Worm (Caenorhabditis elegans): ENCODE results near the gene gcsh-1.

Gene gcsh-1

DNA sequence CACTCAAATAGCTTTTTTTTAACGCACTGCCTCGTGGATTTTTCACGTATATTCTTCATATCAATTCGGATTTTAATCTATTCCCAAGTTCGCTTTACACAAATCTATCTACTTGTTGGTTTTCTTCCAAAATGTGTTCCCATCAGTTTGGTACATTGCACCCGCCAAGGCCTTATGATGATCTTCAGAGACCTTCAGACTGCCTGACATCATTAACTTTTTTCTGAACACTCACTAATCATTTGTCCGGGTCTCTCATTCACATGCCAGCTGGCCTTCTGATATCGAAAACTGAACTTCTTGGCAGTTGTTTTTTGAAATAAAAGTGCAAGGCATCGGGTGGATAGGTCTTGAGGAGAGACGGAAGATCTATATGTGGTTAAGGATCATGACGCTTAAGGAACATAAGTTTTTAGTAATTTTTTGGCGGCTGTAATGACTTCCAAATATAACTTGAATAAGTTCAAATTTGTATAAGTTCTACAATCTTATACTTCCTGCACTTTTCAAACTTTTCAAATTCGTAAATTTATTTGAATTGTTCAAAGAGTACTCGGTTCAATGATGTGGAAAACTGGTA is 15.0 kb downstream of the gcsh-1 start:
- TF ChIP-seq hmg-4 (GFP tag; optimal IDR thresholded peaks at IDR 0.05), result no peak
- TF ChIP-seq sea-1 (GFP tag; conservative IDR thresholded peaks at IDR 0.05), result no peak
- no peak for TF ChIP-seq tbx-37 (GFP tag; conservative IDR thresholded peaks at IDR 0.05)

DNA sequence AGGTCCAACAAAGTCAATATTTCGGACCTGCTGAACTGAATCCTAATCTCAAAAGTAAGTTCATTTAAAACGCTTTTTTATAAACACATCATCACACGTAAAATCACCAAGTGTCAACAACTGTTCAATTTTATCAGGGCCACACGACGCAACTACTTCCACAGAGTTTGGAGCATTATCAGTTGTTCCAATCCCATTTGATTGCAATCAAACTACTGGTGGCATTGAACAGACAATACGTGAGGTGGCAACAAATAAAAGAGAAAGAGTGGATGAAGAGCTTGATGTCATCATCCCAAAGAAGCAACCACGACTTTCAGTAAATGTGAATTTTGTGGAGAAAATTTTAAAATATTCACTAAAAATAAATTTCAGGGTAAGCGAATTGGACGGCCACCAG is 18.3 kb downstream of the gcsh-1 start:
- no peak for TF ChIP-seq B0310.2 (tag; optimal IDR thresholded peaks at IDR 0.05)
- TF ChIP-seq pes-1 (GFP tag; IDR thresholded peaks at IDR 0.05), result no peak
- TF ChIP-seq sea-1 (GFP tag; conservative IDR thresholded peaks at IDR 0.05), result no peak
- no peak for TF ChIP-seq ceh-13 (GFP tag; optimal IDR thresholded peaks at IDR 0.05)
- TF ChIP-seq flt-1 (GFP tag; IDR thresholded peaks at IDR 0.05), result no peak
- no peak for TF ChIP-seq tbx-37 (GFP tag; conservative IDR thresholded peaks at IDR 0.05)
- TF ChIP-seq aly-1 (tag; optimal IDR thresholded peaks at IDR 0.05), result no peak

DNA sequence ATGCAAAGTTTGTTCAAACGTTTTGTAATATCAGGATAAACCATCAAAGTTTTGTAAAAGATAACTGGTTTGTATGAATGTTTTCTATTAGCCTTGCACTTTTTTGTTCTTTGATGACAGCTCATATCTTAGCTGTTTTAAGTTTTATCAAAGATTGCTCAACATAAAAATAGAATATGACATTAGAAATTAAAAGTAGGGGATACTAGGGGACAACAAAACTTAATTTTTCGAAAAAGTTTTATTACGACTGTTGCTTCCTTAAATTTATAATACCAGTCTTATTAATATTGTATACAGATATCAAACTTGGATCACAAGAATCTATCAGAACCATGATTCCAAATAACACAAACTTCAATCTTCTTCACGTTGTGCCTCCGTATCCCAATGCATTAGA is 19.1 kb downstream of the gcsh-1 start, which contains the start of gene ztf-14:
Gene ztf-14 (plus strand): TSS at position 301 of the 400 bp plus-strand sequence.
- TF ChIP-seq scrt-1 (GFP tag; IDR thresholded peaks at IDR 0.05), result no peak
- TF ChIP-seq ceh-36 (tag; optimal IDR thresholded peaks at IDR 0.05), result no peak
- TF ChIP-seq pes-1 (GFP tag; IDR thresholded peaks at IDR 0.05), result no peak
- TF ChIP-seq F13C5.2 (tag; optimal IDR thresholded peaks at IDR 0.05), result no peak

- TF ChIP-seq ets-7 (tag; optimal IDR thresholded peaks at IDR 0.05), result no peak
These were observed 19.8 kb downstream of the gcsh-1 start for ce11 chrX:14495075-14495474.

ce11 chrX:14492441-14492840 is 22.4 kb downstream of the gcsh-1 start:
- TF ChIP-seq pes-1 (GFP tag; IDR thresholded peaks at IDR 0.05) (no peak), scrt-1 (GFP tag; IDR thresholded peaks at IDR 0.05) (no peak), tbx-11 (GFP tag; IDR thresholded peaks at IDR 0.05) (no peak), hnd-1 (tag; optimal IDR thresholded peaks at IDR 0.05) (no peak), ceh-36 (tag; optimal IDR thresholded peaks at IDR 0.05) (no peak), ets-7 (tag; optimal IDR thresholded peaks at IDR 0.05) (no peak), tra-4 (tag; optimal IDR thresholded peaks at IDR 0.05) (no peak), aly-1 (tag; optimal IDR thresholded peaks at IDR 0.05) (no peak), hmbx-1 (tag; optimal IDR thresholded peaks at IDR 0.05) (no peak), tbx-37 (GFP tag; conservative IDR thresholded peaks at IDR 0.05) (no peak), ama-1 (optimal IDR thresholded peaks at IDR 0.05) (no peak), B0310.2 (tag; optimal IDR thresholded peaks at IDR 0.05) (no peak), ceh-13 (GFP tag; optimal IDR thresholded peaks at IDR 0.05) (no peak), flt-1 (GFP tag; IDR thresholded peaks at IDR 0.05) (no peak), F13C5.2 (tag; optimal IDR thresholded peaks at IDR 0.05) (no peak), hmg-4 (GFP tag; optimal IDR thresholded peaks at IDR 0.05) (no peak), sea-1 (GFP tag; conservative IDR thresholded peaks at IDR 0.05) (no peak)

DNA sequence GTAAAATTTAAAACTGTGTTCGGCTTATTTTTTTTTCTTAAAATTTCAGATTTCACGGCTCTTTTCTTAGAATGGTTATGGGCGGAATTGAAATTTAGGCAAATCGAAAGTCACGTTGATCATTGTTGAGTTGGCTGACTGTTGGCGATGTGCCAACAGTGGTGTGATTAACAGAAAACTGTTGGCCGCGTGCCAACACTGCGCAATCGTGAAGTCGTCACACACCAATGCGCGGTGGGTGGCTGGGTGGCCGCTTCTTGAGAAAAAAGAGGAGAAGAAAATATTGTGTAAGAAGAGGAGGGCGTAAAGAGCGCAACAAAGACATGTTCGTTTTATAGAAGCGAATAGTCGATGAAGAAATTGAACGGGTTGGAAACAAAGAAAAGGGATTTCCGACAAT is 23.8 kb downstream of the gcsh-1 start:
- TF ChIP-seq tbx-11 (GFP tag; IDR thresholded peaks at IDR 0.05) (peak; percentile 40; the same call in 1 of the 2 replicates), ceh-36 (tag; optimal IDR thresholded peaks at IDR 0.05) (no peak), tbx-37 (GFP tag; conservative IDR thresholded peaks at IDR 0.05) (0 out of 2 replicates have a peak, but pooled peaks have one; percentile 26), sea-1 (GFP tag; conservative IDR thresholded peaks at IDR 0.05) (no peak), ama-1 (optimal IDR thresholded peaks at IDR 0.05) (peak; percentile 36)

DNA sequence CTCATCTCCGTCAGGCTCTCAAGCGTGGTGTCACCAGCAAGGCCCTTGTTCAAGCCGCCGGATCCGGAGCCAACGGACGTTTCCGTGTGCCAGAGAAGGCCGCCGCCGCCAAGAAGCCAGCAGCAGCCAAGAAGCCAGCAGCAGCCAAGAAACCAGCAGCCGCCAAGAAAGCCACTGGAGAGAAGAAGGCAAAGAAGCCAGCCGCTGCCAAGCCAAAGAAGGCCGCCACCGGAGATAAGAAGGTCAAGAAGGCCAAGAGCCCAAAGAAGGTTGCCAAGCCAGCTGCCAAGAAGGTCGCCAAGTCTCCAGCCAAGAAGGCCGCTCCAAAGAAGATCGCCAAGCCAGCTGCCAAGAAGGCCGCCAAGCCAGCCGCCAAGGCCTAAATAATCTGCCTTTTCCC is 24.4 kb downstream of the gcsh-1 start:
- TF ChIP-seq tbx-37 (GFP tag; conservative IDR thresholded peaks at IDR 0.05) (0 out of 2 replicates have a peak, but pooled peaks have one; percentile 5), aly-1 (tag; optimal IDR thresholded peaks at IDR 0.05) (no peak), ama-1 (optimal IDR thresholded peaks at IDR 0.05) (no peak), pes-1 (GFP tag; IDR thresholded peaks at IDR 0.05) (peak; percentile 58)

DNA sequence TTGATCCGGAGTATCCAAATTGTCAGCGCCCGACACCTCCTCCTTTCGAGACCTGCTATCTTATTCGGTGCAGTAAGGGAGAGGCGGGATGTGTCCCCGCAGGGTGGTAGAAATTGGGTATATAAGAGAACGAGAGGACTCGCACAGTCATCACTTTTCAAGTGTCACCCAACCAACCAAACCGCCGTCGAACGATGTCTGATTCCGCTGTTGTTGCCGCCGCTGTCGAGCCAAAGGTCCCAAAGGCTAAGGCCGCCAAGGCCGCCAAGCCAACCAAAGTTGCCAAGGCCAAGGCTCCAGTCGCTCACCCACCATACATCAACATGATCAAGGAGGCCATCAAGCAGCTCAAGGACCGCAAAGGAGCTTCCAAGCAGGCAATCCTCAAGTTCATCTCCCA is 24.9 kb downstream of the gcsh-1 start, which contains the start of gene his-24:
Gene his-24 (plus strand): TSS at position 150 of the 400 bp plus-strand sequence.
- TF ChIP-seq ceh-13 (GFP tag; optimal IDR thresholded peaks at IDR 0.05) (no peak), F13C5.2 (tag; optimal IDR thresholded peaks at IDR 0.05) (peak; percentile 57), hnd-1 (tag; optimal IDR thresholded peaks at IDR 0.05) (no peak), ama-1 (optimal IDR thresholded peaks at IDR 0.05) (peak; percentile 98), B0310.2 (tag; optimal IDR thresholded peaks at IDR 0.05) (no peak), ceh-36 (tag; optimal IDR thresholded peaks at IDR 0.05) (no peak), ets-7 (tag; optimal IDR thresholded peaks at IDR 0.05) (no peak), tra-4 (tag; optimal IDR thresholded peaks at IDR 0.05) (peak; percentile 48), sea-1 (GFP tag; conservative IDR thresholded peaks at IDR 0.05) (peak; percentile 68; the same call in 1 of the 2 replicates), hmbx-1 (tag; optimal IDR thresholded peaks at IDR 0.05) (peak; percentile 22), scrt-1 (GFP tag; IDR thresholded peaks at IDR 0.05) (peak; percentile 25; the same call in 1 of the 2 replicates), hmg-4 (GFP tag; optimal IDR thresholded peaks at IDR 0.05) (peak; percentile 73), pes-1 (GFP tag; IDR thresholded peaks at IDR 0.05) (peak; percentile 58), tbx-11 (GFP tag; IDR thresholded peaks at IDR 0.05) (peak; percentile 60), tbx-37 (GFP tag; conservative IDR thresholded peaks at IDR 0.05) (peak; percentile 30; the same call in 1 of the 2 replicates)

DNA sequence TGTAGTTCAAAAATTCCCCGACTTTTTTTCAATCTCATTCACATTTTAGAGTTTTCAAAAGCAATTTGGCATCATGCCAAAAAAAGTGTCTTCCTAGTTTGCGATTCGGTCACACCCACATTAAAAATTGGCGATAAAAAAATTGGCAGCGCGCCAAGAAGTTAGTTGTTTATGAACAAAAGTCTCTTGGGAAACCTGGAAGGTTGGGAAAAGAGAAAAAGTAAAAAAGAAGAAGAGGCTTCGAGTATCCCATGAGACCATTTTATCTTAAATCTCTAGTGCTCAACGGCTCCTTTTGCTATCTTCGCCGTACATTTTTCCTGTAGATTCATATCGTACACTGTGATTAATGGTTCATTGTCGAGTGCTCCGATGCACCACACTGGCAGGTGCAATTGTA is 27.0 kb downstream of the gcsh-1 start:
- TF ChIP-seq hnd-1 (tag; optimal IDR thresholded peaks at IDR 0.05) (no peak), tra-4 (tag; optimal IDR thresholded peaks at IDR 0.05) (no peak), sea-1 (GFP tag; conservative IDR thresholded peaks at IDR 0.05) (no peak), hmg-4 (GFP tag; optimal IDR thresholded peaks at IDR 0.05) (no peak), B0310.2 (tag; optimal IDR thresholded peaks at IDR 0.05) (no peak), ceh-36 (tag; optimal IDR thresholded peaks at IDR 0.05) (no peak), ama-1 (optimal IDR thresholded peaks at IDR 0.05) (no peak), tbx-11 (GFP tag; IDR thresholded peaks at IDR 0.05) (no peak), hmbx-1 (tag; optimal IDR thresholded peaks at IDR 0.05) (no peak), ceh-13 (GFP tag; optimal IDR thresholded peaks at IDR 0.05) (no peak), F13C5.2 (tag; optimal IDR thresholded peaks at IDR 0.05) (no peak), scrt-1 (GFP tag; IDR thresholded peaks at IDR 0.05) (no peak), pes-1 (GFP tag; IDR thresholded peaks at IDR 0.05) (no peak), flt-1 (GFP tag; IDR thresholded peaks at IDR 0.05) (no peak), ets-7 (tag; optimal IDR thresholded peaks at IDR 0.05) (no peak), aly-1 (tag; optimal IDR thresholded peaks at IDR 0.05) (no peak)

All from whole organism, early embryonic.